Fruit fly (Drosophila melanogaster) whole organism, embryonic: ENCODE measurements around the gene Ndae1.
A peak's percentile ranks its signal among the peaks of the same experiment; 100 is the strongest.

ENCODE experiments used
- ATbp ChIP-seq: fragments of 200-800 bp; sonication (Bioruptor generic); optimal IDR thresholded peaks from 2 replicates; lab custom pipeline; 2017; ENCODE audit warnings: missing biosample characterization, mild to moderate bottlenecking, missing genetic modification characterization, missing genetic modification reagents
- Atf-2 ChIP-seq: fragments of 200-800 bp; sonication (Bioruptor generic); optimal IDR thresholded peaks from 2 replicates; lab custom pipeline; 2016; ENCODE audit warnings: missing biosample characterization, missing genetic modification characterization
- Atf6 ChIP-seq: fragments of 200-800 bp; sonication (Bioruptor generic); IDR thresholded peaks from 2 replicates; pipeline ENCODE4 v1.3.6; 2022; ENCODE audit warnings: missing biosample characterization, missing genetic modification characterization
- B-H2 ChIP-seq: fragments of 200-800 bp; sonication (Bioruptor generic); optimal IDR thresholded peaks from 2 replicates; lab custom pipeline; 2018; ENCODE audit warnings: missing biosample characterization, mild to moderate bottlenecking, missing genetic modification characterization
- CG10209 ChIP-seq: fragments of 200-800 bp; sonication (Bioruptor generic); optimal IDR thresholded peaks from 3 replicates; lab custom pipeline; 2017; ENCODE audit warnings: missing biosample characterization, mild to moderate bottlenecking, missing genetic modification characterization, missing genetic modification reagents
- CG12236 ChIP-seq: fragments of 200-800 bp; sonication (Bioruptor generic); optimal IDR thresholded peaks from 2 replicates; lab custom pipeline; 2016; ENCODE audit warnings: missing biosample characterization, missing genetic modification characterization
- CG13424 ChIP-seq: fragments of 200-800 bp; sonication (Bioruptor generic); optimal IDR thresholded peaks from 2 replicates; lab custom pipeline; 2019; ENCODE audit warnings: missing biosample characterization, mild to moderate bottlenecking, missing genetic modification characterization, moderate library complexity
- CG13894 ChIP-seq: fragments of 200-800 bp; sonication (Bioruptor generic); optimal IDR thresholded peaks from 3 replicates; lab custom pipeline; 2018; ENCODE audit warnings: missing biosample characterization, mild to moderate bottlenecking, missing genetic modification characterization, moderate library complexity
- CG14710 ChIP-seq: fragments of 200-800 bp; sonication (Bioruptor generic); optimal IDR thresholded peaks from 3 replicates; lab custom pipeline; 2019; ENCODE audit warnings: missing biosample characterization, mild to moderate bottlenecking, missing genetic modification characterization, moderate library complexity
- CG14965 ChIP-seq: fragments of 200-800 bp; sonication (Bioruptor generic); optimal IDR thresholded peaks from 2 replicates; lab custom pipeline; 2016; ENCODE audit warnings: missing biosample characterization, missing genetic modification characterization, borderline replicate concordance
- CG15269 ChIP-seq: fragments of 200-800 bp; sonication (Bioruptor generic); optimal IDR thresholded peaks from 2 replicates; lab custom pipeline; 2018; ENCODE audit warnings: missing biosample characterization, mild to moderate bottlenecking, missing genetic modification characterization, moderate library complexity
- CG17385 ChIP-seq: fragments of 200-800 bp; sonication (Bioruptor generic); optimal IDR thresholded peaks from 3 replicates; lab custom pipeline; 2018; ENCODE audit warnings: missing biosample characterization, mild to moderate bottlenecking, missing genetic modification characterization
- CG30403 ChIP-seq: fragments of 200-800 bp; sonication (Bioruptor generic); optimal IDR thresholded peaks from 3 replicates; lab custom pipeline; 2016; ENCODE audit warnings: missing biosample characterization, missing genetic modification characterization
- CG31388 ChIP-seq: fragments of 200-800 bp; sonication (Bioruptor generic); optimal IDR thresholded peaks from 2 replicates; lab custom pipeline; 2016; ENCODE audit warnings: missing biosample characterization, missing genetic modification characterization
- CG32772 ChIP-seq: fragments of 200-800 bp; sonication (Bioruptor generic); IDR thresholded peaks from 2 replicates; pipeline ENCODE4 v1.3.6; 2022; ENCODE audit warnings: missing biosample characterization, missing genetic modification characterization
- CG3995 ChIP-seq: fragments of 200-800 bp; sonication (Bioruptor generic); optimal IDR thresholded peaks from 3 replicates; lab custom pipeline; 2016; ENCODE audit warnings: missing biosample characterization, missing genetic modification characterization
- CG4282 ChIP-seq: fragments of 200-800 bp; sonication (Bioruptor generic); optimal IDR thresholded peaks from 2 replicates; lab custom pipeline; 2016; ENCODE audit warnings: missing biosample characterization, missing genetic modification characterization
- CG4424 ChIP-seq: fragments of 200-800 bp; sonication (Bioruptor generic); optimal IDR thresholded peaks from 3 replicates; lab custom pipeline; 2016; ENCODE audit warnings: missing biosample characterization, missing genetic modification characterization
- CG5245 ChIP-seq: fragments of 200-800 bp; sonication (Bioruptor generic); optimal IDR thresholded peaks from 3 replicates; lab custom pipeline; 2016; ENCODE audit warnings: missing biosample characterization, missing genetic modification characterization
- CG7839 ChIP-seq: fragments of 200-800 bp; sonication (Bioruptor generic); optimal IDR thresholded peaks from 3 replicates; lab custom pipeline; 2018; ENCODE audit warnings: missing biosample characterization, mild to moderate bottlenecking, missing genetic modification characterization, moderate library complexity
- Chrac-16 ChIP-seq: fragments of 200-800 bp; sonication (Bioruptor generic); optimal IDR thresholded peaks from 3 replicates; lab custom pipeline; 2016; ENCODE audit warnings: missing biosample characterization, missing genetic modification characterization
- Dbx ChIP-seq: fragments of 200-800 bp; sonication (Bioruptor generic); IDR thresholded peaks from 3 replicates; pipeline ENCODE4 v1.3.6; 2022; ENCODE audit warnings: missing biosample characterization, missing genetic modification characterization
- Dll ChIP-seq: fragments of 200-800 bp; sonication (Bioruptor generic); IDR thresholded peaks from 4 replicates; pipeline ENCODE4 v1.3.6; 2022; ENCODE audit warnings: missing biosample characterization, missing genetic modification characterization; ENCODE audit not compliant: partially characterized antibody
- HLH54F ChIP-seq: fragments of 200-800 bp; sonication (Bioruptor generic); optimal IDR thresholded peaks from 3 replicates; lab custom pipeline; 2016; ENCODE audit warnings: missing biosample characterization, missing genetic modification characterization
- NK7.1 ChIP-seq: fragments of 200-800 bp; sonication (Bioruptor generic); optimal IDR thresholded peaks from 3 replicates; lab custom pipeline; 2016; ENCODE audit warnings: missing biosample characterization, missing genetic modification characterization
- Nf-YA ChIP-seq: fragments of 200-800 bp; sonication (Bioruptor generic); IDR thresholded peaks from 2 replicates; pipeline ENCODE4 v1.3.6; 2022; ENCODE audit warnings: missing biosample characterization, missing genetic modification characterization
- Oaz ChIP-seq: fragments of 200-800 bp; sonication (Bioruptor generic); IDR thresholded peaks from 2 replicates; pipeline ENCODE4 v1.3.6; 2022; ENCODE audit warnings: missing biosample characterization, missing genetic modification characterization
- Rx ChIP-seq: fragments of 200-800 bp; sonication (Bioruptor generic); IDR thresholded peaks from 2 replicates; pipeline ENCODE4 v1.3.6; 2022; ENCODE audit warnings: missing biosample characterization, missing genetic modification characterization
- Sin3A ChIP-seq: fragments of >200 bp; optimal IDR thresholded peaks from 2 replicates; lab custom pipeline; 2018
- TFAM ChIP-seq: fragments of 200-800 bp; sonication (Bioruptor generic); optimal IDR thresholded peaks from 2 replicates; lab custom pipeline; 2017; ENCODE audit warnings: missing biosample characterization, missing genetic modification characterization, inconsistent platforms
- Xrp1 ChIP-seq: fragments of 200-800 bp; sonication (Bioruptor generic); IDR thresholded peaks from 2 replicates; pipeline ENCODE4 v1.3.6; 2022; ENCODE audit warnings: missing biosample characterization, missing genetic modification characterization
- abd-A ChIP-seq: fragments of 200-800 bp; sonication (Bioruptor generic); optimal IDR thresholded peaks from 3 replicates; lab custom pipeline; 2019; ENCODE audit warnings: missing biosample characterization, mild to moderate bottlenecking, missing genetic modification characterization, moderate library complexity
- bsh ChIP-seq, 2 experiments: fragments of 200-800 bp; sonication (Bioruptor generic); optimal IDR thresholded peaks; 2 replicates each; lab custom pipeline; 2017 to 2018; ENCODE audit warnings: mild to moderate bottlenecking in 2 of 2, missing biosample characterization in 2 of 2, missing genetic modification characterization in 2 of 2, moderate library complexity in 1 of 2
- chinmo ChIP-seq: fragments of 200-800 bp; sonication (Bioruptor generic); IDR thresholded peaks from 4 replicates; pipeline ENCODE4 v1.3.6; 2022; ENCODE audit warnings: missing biosample characterization, missing genetic modification characterization; ENCODE audit not compliant: partially characterized antibody
- crp ChIP-seq, 2 experiments: fragments of 200-800 bp; sonication (Bioruptor generic); optimal IDR thresholded peaks; 2 replicates in 1 of 2; 3 replicates in 1 of 2; lab custom pipeline; 2017; ENCODE audit warnings: missing biosample characterization in 2 of 2, missing genetic modification characterization in 2 of 2, mild to moderate bottlenecking in 1 of 2, moderate library complexity in 1 of 2
- cwo ChIP-seq: fragments of 200-800 bp; sonication (Bioruptor generic); optimal IDR thresholded peaks from 3 replicates; lab custom pipeline; 2017; ENCODE audit warnings: missing biosample characterization, missing genetic modification characterization, mild to moderate bottlenecking, moderate library complexity, missing genetic modification reagents
- emc ChIP-seq: fragments of 200-800 bp; sonication (Bioruptor generic); optimal IDR thresholded peaks from 2 replicates; lab custom pipeline; 2016; ENCODE audit warnings: missing biosample characterization, missing genetic modification characterization
- ems ChIP-seq: fragments of 200-800 bp; sonication (Bioruptor generic); optimal IDR thresholded peaks from 3 replicates; lab custom pipeline; 2016; ENCODE audit warnings: missing biosample characterization, missing genetic modification characterization
- fd102C ChIP-seq: fragments of 200-800 bp; sonication (Bioruptor generic); optimal IDR thresholded peaks from 2 replicates; lab custom pipeline; 2018; ENCODE audit warnings: missing biosample characterization, mild to moderate bottlenecking, missing genetic modification characterization, moderate library complexity
- gsb ChIP-seq: fragments of 200-800 bp; sonication (Bioruptor generic); IDR thresholded peaks from 2 replicates; pipeline ENCODE4 v1.3.6; 2022; ENCODE audit warnings: missing biosample characterization, missing genetic modification characterization
- lola ChIP-seq, 3 experiments: fragments of >200 bp in 2 of 3; fragments of 200-800 bp in 1 of 3; sonication (Bioruptor generic) in 1 of 3; optimal IDR thresholded peaks; 2 replicates each; lab custom pipeline; 2017 to 2019; ENCODE audit warnings: missing biosample characterization in 3 of 3, missing genetic modification characterization in 3 of 3, mild to moderate bottlenecking in 1 of 3, moderate library complexity in 1 of 3
- nau ChIP-seq: fragments of 200-800 bp; sonication (Bioruptor generic); optimal IDR thresholded peaks from 3 replicates; lab custom pipeline; 2017; ENCODE audit warnings: missing biosample characterization, mild to moderate bottlenecking, missing genetic modification characterization, missing genetic modification reagents
- nom ChIP-seq: fragments of 200-800 bp; sonication (Bioruptor generic); optimal IDR thresholded peaks from 2 replicates; lab custom pipeline; 2017; ENCODE audit warnings: missing biosample characterization, missing genetic modification characterization, mild to moderate bottlenecking, moderate library complexity, missing genetic modification reagents
- schlank ChIP-seq: fragments of 200-800 bp; sonication (Bioruptor generic); optimal IDR thresholded peaks from 2 replicates; lab custom pipeline; 2018; ENCODE audit warnings: missing biosample characterization, mild to moderate bottlenecking, missing genetic modification characterization
- sna ChIP-seq: fragments of 200-800 bp; sonication (Bioruptor generic); IDR thresholded peaks from 2 replicates; pipeline ENCODE4 v1.3.6; 2022; ENCODE audit warnings: missing biosample characterization, missing genetic modification characterization; ENCODE audit not compliant: partially characterized antibody
- sqz ChIP-seq: fragments of 200-800 bp; sonication (Bioruptor generic); optimal IDR thresholded peaks from 3 replicates; lab custom pipeline; 2018; ENCODE audit warnings: missing biosample characterization, mild to moderate bottlenecking, missing genetic modification characterization
- stwl ChIP-seq: fragments of 200-800 bp; sonication (Bioruptor generic); optimal IDR thresholded peaks from 3 replicates; lab custom pipeline; 2018; ENCODE audit warnings: missing biosample characterization, mild to moderate bottlenecking, missing genetic modification characterization, moderate library complexity
- wek ChIP-seq: fragments of 200-800 bp; sonication (Bioruptor generic); optimal IDR thresholded peaks from 3 replicates; lab custom pipeline; 2018; ENCODE audit warnings: missing biosample characterization, mild to moderate bottlenecking, missing genetic modification characterization, moderate library complexity

Ndae1 gene

DNA sequence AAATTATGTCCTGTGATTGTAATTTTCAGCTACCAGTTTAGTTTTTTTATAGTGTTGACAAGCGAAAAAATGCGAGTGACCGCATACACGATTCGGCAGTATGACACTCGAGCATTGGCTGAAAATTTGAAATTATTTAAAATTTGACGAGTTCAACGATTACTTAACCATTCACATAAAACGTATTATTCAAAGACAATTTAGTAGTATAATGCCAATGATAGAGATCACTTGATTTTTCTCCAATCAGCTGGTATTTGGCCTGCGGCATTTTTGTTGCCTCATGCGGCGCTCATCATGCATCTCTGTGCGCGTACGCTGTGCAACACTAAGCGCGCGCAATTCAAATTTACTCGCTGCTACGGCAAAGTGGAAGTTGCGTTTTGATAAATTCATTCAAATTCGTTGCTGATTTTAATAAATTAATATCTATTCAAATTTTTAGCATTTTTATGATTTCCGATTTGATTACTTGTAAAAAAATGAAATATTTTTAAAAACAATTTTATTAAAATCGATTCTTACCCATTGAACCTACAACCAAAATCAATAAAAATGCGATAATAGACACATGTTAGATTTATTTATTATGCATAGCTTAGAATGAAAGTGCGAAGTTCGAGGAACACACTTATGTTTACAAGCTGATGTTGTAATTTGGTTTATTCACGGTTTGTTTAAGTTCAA is 54.6 kb downstream of the Ndae1 start, which contains the start of gene CG4497 (continued):
- TF ChIP-seq Atf-2, result peak; percentile 94
- TF ChIP-seq CG5245 (GFP tag; lab: Kevin White, UChicago), result peak; percentile 82
- TF ChIP-seq Xrp1 (GFP tag; lab: Robert Waterston, UW), result peak; percentile 96
- TF ChIP-seq nau (GFP tag; lab: Kevin White, UChicago), result peak; percentile 66
- no peak for TF ChIP-seq TFAM (GFP tag; lab: Kevin White, UChicago)
- TF ChIP-seq gsb (GFP tag; lab: Robert Waterston, UW), result peak; percentile 86
- peak; percentile 89 for TF ChIP-seq CG10209 (GFP tag; lab: Kevin White, UChicago)
- TF ChIP-seq Sin3A, result peak; percentile 85
- peak; percentile 82 for TF ChIP-seq NK7.1 (GFP tag; lab: Kevin White, UChicago)
- TF ChIP-seq abd-A (tag; lab: Kevin White, UChicago), result peak; percentile 24
- peak; percentile 96 for TF ChIP-seq CG4282 (GFP tag; lab: Kevin White, UChicago)
- peak; percentile 95 for TF ChIP-seq Atf6 (GFP tag; lab: Robert Waterston, UW)
- peak; percentile 90 for TF ChIP-seq emc (GFP tag; lab: Kevin White, UChicago)
- TF ChIP-seq Chrac-16 (GFP tag; lab: Kevin White, UChicago), result peak; percentile 94
- TF ChIP-seq Oaz (GFP tag; lab: Robert Waterston, UW), result peak; percentile 95
- peak; percentile 18 to 86 for TF ChIP-seq bsh (GFP tag; optimal IDR thresholded peaks at IDR 0.05; lab: Kevin White, UChicago)
- TF ChIP-seq cwo (GFP tag; lab: Kevin White, UChicago), result peak; percentile 57
- TF ChIP-seq CG14710, result peak; percentile 91
- peak; percentile 69 for TF ChIP-seq stwl (tag; lab: Kevin White, UChicago)
- TF ChIP-seq Dll, result peak; percentile 69
- TF ChIP-seq CG32772 (GFP tag; lab: Robert Waterston, UW), result peak; percentile 95
- TF ChIP-seq ems (GFP tag; lab: Kevin White, UChicago), result peak; percentile 94
- TF ChIP-seq CG7839 (tag; lab: Kevin White, UChicago), result peak; percentile 87
- peak; percentile 97 for TF ChIP-seq CG30403
- TF ChIP-seq CG31388 (GFP tag; lab: Kevin White, UChicago), result peak; percentile 81
- TF ChIP-seq fd102C, result peak; percentile 9
- TF ChIP-seq CG15269 (tag; lab: Kevin White, UChicago), result peak; percentile 85
- peak; percentile 80 for TF ChIP-seq CG17385 (GFP tag; lab: Kevin White, UChicago)
- TF ChIP-seq sqz (GFP tag; lab: Kevin White, UChicago), result peak; percentile 63
- peak; percentile 64 for TF ChIP-seq CG3995 (GFP tag; lab: Kevin White, UChicago)
- TF ChIP-seq CG13894 (tag; lab: Kevin White, UChicago), result peak; percentile 73
- TF ChIP-seq CG14965, result peak; percentile 56
- peak; percentile 64 for TF ChIP-seq schlank (tag; lab: Kevin White, UChicago)
- TF ChIP-seq ATbp (GFP tag; lab: Kevin White, UChicago), result peak; percentile 50
- TF ChIP-seq Dbx (GFP tag; lab: Robert Waterston, UW), result peak; percentile 98
- TF ChIP-seq CG12236, result peak; percentile 80
- TF ChIP-seq sna (GFP tag; lab: Robert Waterston, UW), result peak; percentile 70
- TF ChIP-seq lola (GFP tag; optimal IDR thresholded peaks at IDR 0.05; lab: Kevin White, UChicago), result peak in 1 of 3 experiments; percentile 93
- TF ChIP-seq Nf-YA (GFP tag; lab: Robert Waterston, UW), result peak; percentile 75; the same call in 1 of the 2 replicates
- peak; percentile 98 for TF ChIP-seq CG13424 (tag; lab: Kevin White, UChicago)
- peak; percentile 47 for TF ChIP-seq nom (GFP tag; lab: Kevin White, UChicago)
- TF ChIP-seq Rx (GFP tag; lab: Robert Waterston, UW), result peak; percentile 89
- no peak for TF ChIP-seq wek (GFP tag; lab: Kevin White, UChicago)
- TF ChIP-seq CG4424 (GFP tag; lab: Kevin White, UChicago), result peak; percentile 92
- TF ChIP-seq chinmo (GFP tag; lab: Robert Waterston, UW), result no peak
- TF ChIP-seq B-H2 (GFP tag; lab: Kevin White, UChicago), result peak; percentile 86
- peak; percentile 7 to 83 for TF ChIP-seq crp (GFP tag; optimal IDR thresholded peaks at IDR 0.05; lab: Kevin White, UChicago)
- peak; percentile 98 for TF ChIP-seq HLH54F (GFP tag; lab: Kevin White, UChicago)
